Worm (Caenorhabditis elegans) whole organism, young adult: ENCODE results near the gene nlp-50.

ENCODE experiments used
- B0019.2 ChIP-seq: fragments of 200-800 bp; sonication (Bioruptor generic); conservative IDR thresholded peaks from 2 replicates; pipeline ENCODE4 v1.3.6; 2022; ENCODE audit warnings: missing genetic modification reagents, missing genetic modification characterization, missing compliant biosample characterization
- B0035.1 ChIP-seq: sonication (generic microtip); optimal IDR thresholded peaks from 2 replicates; lab custom pipeline; 2016; ENCODE audit warnings: missing genetic modification characterization, mild to moderate bottlenecking, missing compliant biosample characterization, missing genotype, missing genetic modification reagents
- D2030.7 ChIP-seq: fragments of 200-800 bp; sonication (Bioruptor generic); IDR thresholded peaks from 2 replicates; pipeline ENCODE4 v1.3.6; 2022; ENCODE audit warnings: missing genetic modification reagents, missing genetic modification characterization, missing compliant biosample characterization
- F57A8.1 ChIP-seq: fragments of 200-800 bp; sonication (Bioruptor generic); optimal IDR thresholded peaks from 2 replicates; lab custom pipeline; 2018; ENCODE audit warnings: mild to moderate bottlenecking, missing genetic modification characterization, moderate library complexity, missing compliant biosample characterization
- T26A5.8 ChIP-seq: sonication (generic microtip); optimal IDR thresholded peaks from 2 replicates; lab custom pipeline; 2016; ENCODE audit warnings: missing genetic modification characterization, missing compliant biosample characterization
- Y53F4B.3 ChIP-seq: fragments of 200-800 bp; sonication (Bioruptor generic); IDR thresholded peaks from 2 replicates; pipeline ENCODE4 v1.3.6; 2022; ENCODE audit warnings: missing genetic modification reagents, missing genetic modification characterization, missing compliant biosample characterization
- aptf-2 ChIP-seq: fragments of 200-800 bp; sonication (Bioruptor generic); conservative IDR thresholded peaks from 2 replicates; pipeline ENCODE4 v1.3.6; 2022; ENCODE audit warnings: missing genetic modification reagents, missing genetic modification characterization, missing compliant biosample characterization
- cebp-2 ChIP-seq: fragments of 200-800 bp; sonication (Bioruptor generic); IDR thresholded peaks from 2 replicates; pipeline ENCODE4 v1.3.6; 2022; ENCODE audit warnings: missing genetic modification characterization, missing compliant biosample characterization
- ceh-40 ChIP-seq: fragments of 200-800 bp; sonication (Bioruptor generic); IDR thresholded peaks from 2 replicates; pipeline ENCODE4 v1.3.6; 2022; ENCODE audit warnings: missing genetic modification characterization, missing compliant biosample characterization
- ceh-91 ChIP-seq: fragments of 200-800 bp; sonication (Bioruptor generic); IDR thresholded peaks from 2 replicates; pipeline ENCODE4 v1.3.6; 2022; ENCODE audit warnings: missing genetic modification reagents, missing genetic modification characterization, missing compliant biosample characterization
- chd-7 ChIP-seq: sonication (generic microtip); optimal IDR thresholded peaks from 2 replicates; lab custom pipeline; 2016; ENCODE audit warnings: mild to moderate bottlenecking, missing genetic modification characterization, moderate library complexity, missing compliant biosample characterization
- egl-18 ChIP-seq: fragments of 200-800 bp; sonication (Bioruptor generic); IDR thresholded peaks from 2 replicates; pipeline ENCODE4 v1.3.6; 2022; ENCODE audit warnings: missing genetic modification reagents, missing genetic modification characterization, missing compliant biosample characterization
- fkh-3 ChIP-seq: sonication (generic microtip); optimal IDR thresholded peaks from 2 replicates; lab custom pipeline; 2016; ENCODE audit warnings: mild to moderate bottlenecking, missing genetic modification characterization, missing compliant biosample characterization
- gei-17 ChIP-seq: fragments of 200-800 bp; sonication (Bioruptor generic); optimal IDR thresholded peaks from 2 replicates; lab custom pipeline; 2018; ENCODE audit warnings: mild to moderate bottlenecking, missing genetic modification characterization, missing compliant biosample characterization
- hlh-12 ChIP-seq: sonication (generic microtip); optimal IDR thresholded peaks from 2 replicates; lab custom pipeline; 2016; ENCODE audit warnings: missing genetic modification characterization, missing compliant biosample characterization
- hrde-1 ChIP-seq: sonication (generic microtip); optimal IDR thresholded peaks from 2 replicates; lab custom pipeline; 2016; ENCODE audit warnings: missing genetic modification characterization, mild to moderate bottlenecking, missing compliant biosample characterization, moderate library complexity, missing genotype, missing genetic modification reagents, borderline replicate concordance
- lin-35 ChIP-seq, 3 experiments: fragments of 150-350 bp in 2 of 3; sonication (generic microtip) in 1 of 3; optimal IDR thresholded peaks; 2 replicates each; lab custom pipeline; 2014 to 2018; ENCODE audit warnings: missing biosample characterization in 3 of 3, missing genetic modification characterization in 3 of 3, missing genetic modification reagents in 3 of 3
- madf-6 ChIP-seq: fragments of 200-800 bp; sonication (Bioruptor generic); IDR thresholded peaks from 2 replicates; pipeline ENCODE4 v1.3.6; 2022; ENCODE audit warnings: missing genetic modification reagents, missing genetic modification characterization, missing compliant biosample characterization
- madf-8 ChIP-seq: fragments of 200-800 bp; sonication (Bioruptor generic); conservative IDR thresholded peaks from 2 replicates; pipeline ENCODE4 v1.3.6; 2022; ENCODE audit warnings: missing genetic modification reagents, missing genetic modification characterization, missing compliant biosample characterization
- nfyb-1 ChIP-seq: fragments of 200-800 bp; sonication (Bioruptor generic); IDR thresholded peaks from 2 replicates; pipeline ENCODE4 v1.3.6; 2022; ENCODE audit warnings: missing genetic modification reagents, missing genetic modification characterization, missing compliant biosample characterization
- nhr-27 ChIP-seq: fragments of 200-800 bp; sonication (Bioruptor generic); optimal IDR thresholded peaks from 2 replicates; lab custom pipeline; 2018; ENCODE audit warnings: mild to moderate bottlenecking, missing genetic modification characterization, moderate library complexity, missing compliant biosample characterization
- repo-1 ChIP-seq: sonication (generic microtip); optimal IDR thresholded peaks from 2 replicates; lab custom pipeline; 2017; ENCODE audit warnings: mild to moderate bottlenecking, missing genetic modification characterization, missing compliant biosample characterization
- sea-2 ChIP-seq: fragments of 200-800 bp; sonication (Bioruptor generic); IDR thresholded peaks from 2 replicates; pipeline ENCODE4 v1.3.6; 2022; ENCODE audit warnings: missing genetic modification characterization, missing compliant biosample characterization
- snpc-3.4 ChIP-seq: sonication (generic microtip); optimal IDR thresholded peaks from 2 replicates; lab custom pipeline; 2017; ENCODE audit warnings: missing genetic modification characterization, mild to moderate bottlenecking, missing compliant biosample characterization, antibody characterized with exemption, moderate library complexity, missing genotype, missing genetic modification reagents
- tlf-1 ChIP-seq: fragments of 200-800 bp; sonication (Bioruptor generic); optimal IDR thresholded peaks from 2 replicates; lab custom pipeline; 2018; ENCODE audit warnings: mild to moderate bottlenecking, missing genetic modification characterization, missing compliant biosample characterization
- unc-130 ChIP-seq: sonication (generic microtip); optimal IDR thresholded peaks from 2 replicates; lab custom pipeline; 2016; ENCODE audit warnings: missing genetic modification reagents, missing genetic modification characterization, missing compliant biosample characterization
- unc-62 ChIP-seq: fragments of 150-350 bp; optimal IDR thresholded peaks from 2 replicates; lab custom pipeline; 2014; ENCODE audit warnings: missing biosample characterization, missing genetic modification reagents, missing genetic modification characterization
- ztf-25 ChIP-seq: fragments of 200-800 bp; sonication (Bioruptor generic); IDR thresholded peaks from 2 replicates; pipeline ENCODE4 v1.3.6; 2022; ENCODE audit warnings: missing genetic modification reagents, missing genetic modification characterization, missing compliant biosample characterization

nlp-50 gene

ce11 chrII:6810663-6811062, 45.8 kb downstream of the nlp-50 start, which contains the start of gene snt-1:
Gene snt-1, plus strand, starts transcription at chrII:6810963.
- TF ChIP-seq F57A8.1 (GFP tag; lab: Kevin White, UChicago) (no peak), madf-8 (no peak), nfyb-1 (GFP tag; lab: Robert Waterston, UW) (no peak), madf-6 (no peak), unc-130 (GFP tag; lab: Kevin White, UChicago) (no peak), Y53F4B.3 (GFP tag; lab: Robert Waterston, UW) (no peak), gei-17 (no peak), repo-1 (no peak), ztf-25 (GFP tag; lab: Robert Waterston, UW) (no peak), aptf-2 (no peak), tlf-1 (no peak), nhr-27 (tag; lab: Kevin White, UChicago) (no peak), hrde-1 (tag; lab: Kevin White, UChicago) (no peak), fkh-3 (tag; lab: Kevin White, UChicago) (no peak), B0019.2 (no peak), lin-35 (GFP tag; optimal IDR thresholded peaks at IDR 0.05; lab: Kevin White, UChicago) (no peak), T26A5.8 (tag; lab: Kevin White, UChicago) (no peak), chd-7 (tag; lab: Kevin White, UChicago) (no peak)
- TF ChIP-seq, all 124 proteins: peak for 0

ce11 chrII:6812514-6812913, 47.7 kb downstream of the nlp-50 start:
- TF ChIP-seq ceh-91 (GFP tag; lab: Robert Waterston, UW), result no peak
- TF ChIP-seq B0035.1 (tag; lab: Kevin White, UChicago), result no peak
- no peak for TF ChIP-seq lin-35 (GFP tag; optimal IDR thresholded peaks at IDR 0.05; lab: Kevin White, UChicago)
- TF ChIP-seq sea-2, result no peak
- no peak for TF ChIP-seq egl-18 (GFP tag; lab: Robert Waterston, UW)
- TF ChIP-seq unc-130 (GFP tag; lab: Kevin White, UChicago), result no peak
- no peak for TF ChIP-seq unc-62 (GFP tag; lab: Kevin White, UChicago)
- no peak for TF ChIP-seq snpc-3.4 (tag; lab: Kevin White, UChicago)
- no peak for TF ChIP-seq hlh-12
- TF ChIP-seq ceh-40, result no peak
- no peak for TF ChIP-seq cebp-2 (GFP tag; lab: Robert Waterston, UW)
- TF ChIP-seq D2030.7 (GFP tag; lab: Robert Waterston, UW), result no peak
